Worm (Caenorhabditis elegans): ENCODE data around the gene T25B9.9.
A peak's percentile ranks its signal among the peaks of the same experiment; 100 is the strongest.

The T25B9.9 gene

ce11 chrIV:10820837-10821671, 51.6 kb downstream of the T25B9.9 start:
- TF ChIP-seq tra-1 (GFP tag; IDR thresholded peaks at IDR 0.05) (no peak), snpc-1.2 (GFP tag; IDR thresholded peaks at IDR 0.05) (0 out of 2 replicates have a peak, but pooled peaks have one; percentile 19), ceh-20 (GFP tag; IDR thresholded peaks at IDR 0.05) (0 out of 2 replicates have a peak, but pooled peaks have one; percentile 8), dpl-1 (GFP tag; optimal IDR thresholded peaks at IDR 0.05) (no peak), unc-62 (GFP tag; optimal IDR thresholded peaks at IDR 0.05 in 1 of 2) (peak in 1 of 2 experiments; percentile 99), unc-62 (tag; optimal IDR thresholded peaks at IDR 0.05) (no peak), hlh-30 (tag; optimal IDR thresholded peaks at IDR 0.05; ENCODE audit: insufficient read depth) (peak; percentile 93), mdt-29 (GFP tag; IDR thresholded peaks at IDR 0.05) (peak; percentile 11; the same call in 1 of the 2 replicates), aha-1 (tag) (peak; percentile 94)

ce11 chrIV:10821672-10822304, 52.3 kb downstream of the T25B9.9 start:
- TF ChIP-seq ceh-44 (GFP tag; IDR thresholded peaks at IDR 0.05) (no peak), Y48G9A.11 (GFP tag; IDR thresholded peaks at IDR 0.05) (no peak), nhr-28 (tag; optimal IDR thresholded peaks at IDR 0.05) (peak; percentile 96), nhr-6 (tag; optimal IDR thresholded peaks at IDR 0.05) (peak; percentile 59), mxl-3 (GFP tag; optimal IDR thresholded peaks at IDR 0.05) (peak; percentile 66), daf-16 (GFP tag; optimal IDR thresholded peaks at IDR 0.05) (peak; percentile 39 to 65), daf-16 (tag; optimal IDR thresholded peaks at IDR 0.05) (peak; percentile 80), fos-1 (tag; optimal IDR thresholded peaks at IDR 0.05) (no peak), dve-1 (tag; optimal IDR thresholded peaks at IDR 0.05; ENCODE audit: insufficient read depth) (peak; percentile 91), pha-4 (GFP tag; IDR thresholded peaks at IDR 0.05) (no peak; the same call in 1 of the 2 replicates), pha-4 (tag; optimal IDR thresholded peaks at IDR 0.05) (peak; percentile 88), cey-2 (tag; optimal IDR thresholded peaks at IDR 0.05; ENCODE audit: borderline replicate concordance, insufficient read depth) (no peak), ztf-7 (tag; optimal IDR thresholded peaks at IDR 0.05) (peak; percentile 40), lsy-2 (tag; optimal IDR thresholded peaks at IDR 0.05) (peak; percentile 76 to 80), tra-1 (GFP tag; IDR thresholded peaks at IDR 0.05) (peak; percentile 51; the same call in 1 of the 2 replicates), unc-39 (tag; optimal IDR thresholded peaks at IDR 0.05) (no peak), ceh-20 (GFP tag; IDR thresholded peaks at IDR 0.05) (peak; percentile 76; the same call in 1 of the 2 replicates), madf-5 (GFP tag; IDR thresholded peaks at IDR 0.05) (no peak; a peak in 1 of 4 replicates), Y105C5A.15 (GFP tag; IDR thresholded peaks at IDR 0.05) (no peak), lin-1 (GFP tag; IDR thresholded peaks at IDR 0.05) (peak; percentile 48), spr-1 (tag; optimal IDR thresholded peaks at IDR 0.05) (peak; percentile 61), hmg-1.1 (GFP tag; IDR thresholded peaks at IDR 0.05) (peak; percentile 84), snpc-1.2 (GFP tag; IDR thresholded peaks at IDR 0.05) (0 out of 2 replicates have a peak, but pooled peaks have one; percentile 50), madf-9 (GFP tag; conservative IDR thresholded peaks at IDR 0.05) (0 out of 2 replicates have a peak, but pooled peaks have one; percentile 6), nhr-10 (tag; optimal IDR thresholded peaks at IDR 0.05) (peak; percentile 88), snpc-4 (tag; optimal IDR thresholded peaks at IDR 0.05) (no peak), daf-19 (GFP tag; conservative IDR thresholded peaks at IDR 0.05) (peak; percentile 68; the same call in 1 of the 2 replicates), duxl-1 (tag; optimal IDR thresholded peaks at IDR 0.05; ENCODE audit: poor library complexity) (no peak), rbr-2 (tag; optimal IDR thresholded peaks at IDR 0.05) (peak; percentile 94), lin-39 (tag; optimal IDR thresholded peaks at IDR 0.05) (no peak), mdt-29 (GFP tag; IDR thresholded peaks at IDR 0.05) (no peak), dmd-6 (GFP tag; IDR thresholded peaks at IDR 0.05) (peak; percentile 74), F49E8.2 (tag; optimal IDR thresholded peaks at IDR 0.05; ENCODE audit: borderline replicate concordance) (no peak), zip-11 (GFP tag; IDR thresholded peaks at IDR 0.05) (no peak), dpl-1 (GFP tag; optimal IDR thresholded peaks at IDR 0.05) (peak; percentile 39), nhr-102 (tag; optimal IDR thresholded peaks at IDR 0.05) (peak; percentile 47), mdl-1 (tag; optimal IDR thresholded peaks at IDR 0.05) (peak; percentile 63 to 89), aly-2 (tag; optimal IDR thresholded peaks at IDR 0.05) (no peak), skn-1 (tag; optimal IDR thresholded peaks at IDR 0.05) (no peak), lir-3 (tag; optimal IDR thresholded peaks at IDR 0.05) (no peak), lin-38 (GFP tag; IDR thresholded peaks at IDR 0.05) (no peak; the same call in none of the 2 replicates), set-16 (GFP tag; IDR thresholded peaks at IDR 0.05) (peak; percentile 61)
